Fruit fly (Drosophila melanogaster): ENCODE measurements around the gene CG11983.

DNA sequence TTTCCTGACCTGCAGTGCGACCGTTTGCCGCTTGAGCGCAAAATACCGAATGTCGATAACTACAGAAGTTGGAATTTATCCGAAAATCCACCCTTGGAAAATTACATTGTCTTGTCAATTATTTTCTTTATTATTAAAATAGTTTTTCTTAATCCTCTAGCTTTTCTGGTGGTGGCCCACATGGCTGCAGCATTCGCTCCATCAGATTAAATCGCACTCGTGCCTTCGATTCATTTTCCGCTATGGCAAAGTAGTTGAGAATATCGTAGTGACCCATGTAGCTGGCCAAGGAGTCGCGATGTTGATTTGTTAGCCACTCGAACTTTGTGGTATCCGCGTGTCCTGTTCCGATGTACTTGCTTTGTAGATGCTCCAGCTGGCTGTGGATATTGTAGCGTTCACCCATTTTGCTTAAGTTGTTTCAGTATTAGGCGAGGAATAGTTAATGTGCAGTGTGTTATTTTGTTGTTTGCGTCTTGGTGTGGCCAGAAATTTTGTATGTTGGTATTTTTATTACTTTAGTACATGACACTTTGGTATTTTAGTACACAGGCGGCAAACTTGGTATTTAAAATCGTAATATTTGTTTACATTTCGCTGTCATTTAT lies 6.8 kb downstream of the CG11983 start, which contains the start of the genes Kcmf1, Sf3b5 and CG11986:
- TF ChIP-seq CG8478 (optimal IDR thresholded peaks at IDR 0.05): no peak
- TF ChIP-seq usp (GFP tag; optimal IDR thresholded peaks at IDR 0.05): no peak
- TF ChIP-seq pan (optimal IDR thresholded peaks at IDR 0.05): no peak
- no peak for TF ChIP-seq psq (optimal IDR thresholded peaks at IDR 0.05)
- no peak for TF ChIP-seq Dll (optimal IDR thresholded peaks at IDR 0.05)
- TF ChIP-seq EcR (GFP tag; optimal IDR thresholded peaks at IDR 0.05): no peak

All from whole organism.